Fruit fly (Drosophila melanogaster) Kc167 (cell line): ENCODE results near the gene wls.

Experiments used
- Myc ChIP-seq: fragments of >200 bp; optimal IDR thresholded peaks from 2 replicates; lab custom pipeline; 2017; ENCODE audit warnings: missing external identifiers
- Sin3A ChIP-seq: fragments of >200 bp; optimal IDR thresholded peaks from 2 replicates; lab custom pipeline; 2018; ENCODE audit warnings: missing external identifiers
- h ChIP-seq: fragments of >200 bp; optimal IDR thresholded peaks from 3 replicates; lab custom pipeline; 2018; ENCODE audit warnings: missing external identifiers
- psq ChIP-seq: fragments of >200 bp; optimal IDR thresholded peaks from 2 replicates; lab custom pipeline; 2017; ENCODE audit warnings: missing external identifiers
- ttk ChIP-seq: sonication (Bioruptor generic); optimal IDR thresholded peaks from 2 replicates; lab custom pipeline; 2017; ENCODE audit warnings: missing external identifiers

dm6 chr3L:11125636-11126532, 43.5 kb downstream of the wls start:
- TF ChIP-seq ttk (lab: Kevin White, UChicago): no peak
- TF ChIP-seq Myc (lab: Kevin White, UChicago): no peak
- no peak for TF ChIP-seq h (lab: Kevin White, UChicago)
- no peak for TF ChIP-seq Sin3A (lab: Kevin White, UChicago)
- TF ChIP-seq psq (lab: Kevin White, UChicago): no peak
